Worm (Caenorhabditis elegans): ENCODE results near the gene oac-1.
"Not testable (repeated sequence)": the region's sequence is repeated elsewhere in the genome, so short reads cannot be mapped to it uniquely, and the experiment has no call there.

- TF ChIP-seq ama-1 (optimal IDR thresholded peaks at IDR 0.05); hnd-1 (tag; optimal IDR thresholded peaks at IDR 0.05); tra-4 (tag; optimal IDR thresholded peaks at IDR 0.05); F13C5.2 (tag; optimal IDR thresholded peaks at IDR 0.05): not testable (repeated sequence)
Observed at ce11 chrV:19517611-19518360, 38.0 kb downstream of the oac-1 start.
